Worm (Caenorhabditis elegans) whole organism, L4 larva: ENCODE results near the gene D1005.10.

Experiments
- Y105C5A.15 ChIP-seq: fragments of 200-800 bp; sonication (Bioruptor generic); IDR thresholded peaks from 2 replicates; pipeline ENCODE4 v1.3.6; 2022; ENCODE audit warnings: missing genetic modification characterization, missing compliant biosample characterization
- ctbp-1 ChIP-seq: fragments of 200-800 bp; sonication (Bioruptor generic); IDR thresholded peaks from 2 replicates; pipeline ENCODE4 v1.3.6; 2022; ENCODE audit warnings: missing genetic modification reagents, missing genetic modification characterization, missing compliant biosample characterization
- egl-27 ChIP-seq: sonication (generic microtip); optimal IDR thresholded peaks from 3 replicates; lab custom pipeline; 2017; ENCODE audit warnings: missing biosample characterization, missing genetic modification reagents, missing genetic modification characterization
- hlh-30 ChIP-seq: sonication (generic microtip); optimal IDR thresholded peaks from 2 replicates; lab custom pipeline; 2017; ENCODE audit warnings: antibody characterized with exemption, mild to moderate bottlenecking, missing genetic modification characterization, missing compliant biosample characterization; ENCODE audit not compliant: insufficient read depth
- nhr-76 ChIP-seq: fragments of 150-350 bp; optimal IDR thresholded peaks from 2 replicates; lab custom pipeline; 2014; ENCODE audit warnings: missing biosample characterization, missing genetic modification characterization
- nhr-77 ChIP-seq: fragments of 150-350 bp; optimal IDR thresholded peaks from 2 replicates; lab custom pipeline; 2014; ENCODE audit warnings: missing biosample characterization, missing genetic modification characterization
- pqm-1 ChIP-seq: sonication (generic microtip); optimal IDR thresholded peaks from 2 replicates; lab custom pipeline; 2017; ENCODE audit warnings: missing biosample characterization, missing genetic modification characterization
- spr-3 ChIP-seq: fragments of 200-800 bp; sonication (Bioruptor generic); optimal IDR thresholded peaks from 2 replicates; lab custom pipeline; 2018; ENCODE audit warnings: mild to moderate bottlenecking, missing genetic modification characterization, missing compliant biosample characterization
- zip-11 ChIP-seq: fragments of 200-800 bp; sonication (Bioruptor generic); IDR thresholded peaks from 2 replicates; pipeline ENCODE4 v1.3.6; 2022; ENCODE audit warnings: missing genetic modification characterization, missing compliant biosample characterization

ce11 chrX:1456350-1457080, 29.5 kb downstream of the D1005.10 start:
- peak; percentile 57 for TF ChIP-seq nhr-77 (tag; lab: Kevin White, UChicago)
- peak; percentile 74 for TF ChIP-seq hlh-30 (tag; lab: Kevin White, UChicago)
- no peak for TF ChIP-seq egl-27 (tag; lab: Kevin White, UChicago)
- no peak for TF ChIP-seq Y105C5A.15 (GFP tag; lab: Robert Waterston, UW)
- peak; percentile 25 for TF ChIP-seq pqm-1
- TF ChIP-seq spr-3: no peak
- TF ChIP-seq nhr-76 (tag; lab: Kevin White, UChicago): no peak
- no peak for TF ChIP-seq ctbp-1
- no peak for TF ChIP-seq zip-11 (GFP tag; lab: Robert Waterston, UW)
